Worm (Caenorhabditis elegans) whole organism, early embryonic: ENCODE measurements around the gene nap-1.

Experiments used
- B0310.2 ChIP-seq: sonication (generic microtip); optimal IDR thresholded peaks from 2 replicates; lab custom pipeline; 2016; ENCODE audit warnings: mild to moderate bottlenecking, missing genetic modification characterization, missing compliant biosample characterization
- F13C5.2 ChIP-seq: sonication (generic microtip); optimal IDR thresholded peaks from 2 replicates; lab custom pipeline; 2017; ENCODE audit warnings: mild to moderate bottlenecking, missing genetic modification characterization, inconsistent platforms, missing compliant biosample characterization
- aly-1 ChIP-seq: sonication (generic microtip); optimal IDR thresholded peaks from 2 replicates; lab custom pipeline; 2016; ENCODE audit warnings: missing genetic modification characterization, missing compliant biosample characterization
- ama-1 ChIP-seq: fragments of 150-350 bp; optimal IDR thresholded peaks from 2 replicates; lab custom pipeline; 2014
- ceh-13 ChIP-seq: fragments of 200-800 bp; sonication (Bioruptor generic); optimal IDR thresholded peaks from 2 replicates; lab custom pipeline; 2018; ENCODE audit warnings: mild to moderate bottlenecking, missing genetic modification characterization, missing compliant biosample characterization
- ceh-36 ChIP-seq: sonication (generic microtip); optimal IDR thresholded peaks from 2 replicates; lab custom pipeline; 2016; ENCODE audit warnings: missing genetic modification characterization, inconsistent platforms, missing compliant biosample characterization
- ets-7 ChIP-seq: sonication (generic microtip); optimal IDR thresholded peaks from 2 replicates; lab custom pipeline; 2016; ENCODE audit warnings: missing genotype, missing genetic modification characterization, missing compliant biosample characterization
- flt-1 ChIP-seq: fragments of 200-800 bp; sonication (Bioruptor generic); IDR thresholded peaks from 2 replicates; pipeline ENCODE4 v1.3.6; 2022; ENCODE audit warnings: missing genetic modification characterization, missing compliant biosample characterization
- hmbx-1 ChIP-seq: sonication (generic microtip); optimal IDR thresholded peaks from 2 replicates; lab custom pipeline; 2016; ENCODE audit warnings: mild to moderate bottlenecking, missing genetic modification characterization, missing compliant biosample characterization
- hmg-4 ChIP-seq: fragments of 200-800 bp; sonication (Bioruptor generic); optimal IDR thresholded peaks from 2 replicates; lab custom pipeline; 2018; ENCODE audit warnings: mild to moderate bottlenecking, missing genetic modification characterization, missing compliant biosample characterization
- hnd-1 ChIP-seq: sonication (generic microtip); optimal IDR thresholded peaks from 2 replicates; lab custom pipeline; 2016; ENCODE audit warnings: missing genetic modification characterization, missing compliant biosample characterization
- pes-1 ChIP-seq: fragments of 200-800 bp; sonication (Bioruptor generic); IDR thresholded peaks from 2 replicates; pipeline ENCODE4 v1.3.6; 2022; ENCODE audit warnings: missing genetic modification reagents, missing genetic modification characterization, missing compliant biosample characterization
- scrt-1 ChIP-seq: fragments of 200-800 bp; sonication (Bioruptor generic); IDR thresholded peaks from 2 replicates; pipeline ENCODE4 v1.3.6; 2022; ENCODE audit warnings: missing genetic modification characterization, missing compliant biosample characterization
- sea-1 ChIP-seq: fragments of 200-800 bp; sonication (Bioruptor generic); conservative IDR thresholded peaks from 2 replicates; pipeline ENCODE4 v1.3.6; 2022; ENCODE audit warnings: missing genetic modification characterization, missing compliant biosample characterization
- tbx-11 ChIP-seq: fragments of 200-800 bp; sonication (Bioruptor generic); IDR thresholded peaks from 2 replicates; pipeline ENCODE4 v1.3.6; 2022; ENCODE audit warnings: missing genetic modification characterization, missing compliant biosample characterization
- tbx-37 ChIP-seq: fragments of 200-800 bp; sonication (Bioruptor generic); conservative IDR thresholded peaks from 2 replicates; pipeline ENCODE4 v1.3.6; 2022; ENCODE audit warnings: missing genetic modification reagents, missing genetic modification characterization, missing compliant biosample characterization
- tra-4 ChIP-seq: sonication (generic microtip); optimal IDR thresholded peaks from 2 replicates; lab custom pipeline; 2017; ENCODE audit warnings: missing genetic modification characterization, missing compliant biosample characterization

nap-1 gene

ce11 chrIV:8363163-8363562 is 16.0 kb downstream of the nap-1 start, which contains the start of gene D2096.12:
D2096.12 (plus strand) TSS chrIV:8363463.
- TF ChIP-seq ceh-36 (tag; lab: Kevin White, UChicago) (no peak), hmg-4 (GFP tag; lab: Kevin White, UChicago) (no peak), pes-1 (GFP tag; lab: Robert Waterston, UW) (no peak), F13C5.2 (no peak), B0310.2 (tag; lab: Kevin White, UChicago) (no peak), sea-1 (GFP tag; lab: Robert Waterston, UW) (no peak), scrt-1 (GFP tag; lab: Robert Waterston, UW) (no peak), flt-1 (GFP tag; lab: Robert Waterston, UW) (no peak), hmbx-1 (tag; lab: Kevin White, UChicago) (no peak)

- TF ChIP-seq ets-7 (tag; lab: Kevin White, UChicago) (no peak), ceh-36 (tag; lab: Kevin White, UChicago) (no peak), sea-1 (GFP tag; lab: Robert Waterston, UW) (no peak), tra-4 (tag; lab: Kevin White, UChicago) (no peak), ceh-13 (GFP tag; lab: Kevin White, UChicago) (no peak), F13C5.2 (no peak), ama-1 (no peak)
These were observed 18.3 kb downstream of the nap-1 start, which contains the start of gene sqv-1 for ce11 chrIV:8360817-8361216. sqv-1 (plus strand) TSS chrIV:8361117.

ce11 chrIV:8359716-8360407 is 19.3 kb downstream of the nap-1 start, which contains the start of gene D2096.5:
D2096.5 (minus strand) TSS chrIV:8359766.
- no peak for TF ChIP-seq hmbx-1 (tag; lab: Kevin White, UChicago)
- TF ChIP-seq ceh-13 (GFP tag; lab: Kevin White, UChicago): no peak
- TF ChIP-seq B0310.2 (tag; lab: Kevin White, UChicago): no peak
- TF ChIP-seq pes-1 (GFP tag; lab: Robert Waterston, UW): no peak
- TF ChIP-seq hmg-4 (GFP tag; lab: Kevin White, UChicago): no peak
- TF ChIP-seq aly-1 (tag; lab: Kevin White, UChicago): no peak
- TF ChIP-seq hnd-1 (tag; lab: Kevin White, UChicago): no peak
- no peak for TF ChIP-seq ets-7 (tag; lab: Kevin White, UChicago)
- no peak for TF ChIP-seq flt-1 (GFP tag; lab: Robert Waterston, UW)
- no peak for TF ChIP-seq ama-1
- TF ChIP-seq tbx-11 (GFP tag; lab: Robert Waterston, UW): no peak
- no peak for TF ChIP-seq tra-4 (tag; lab: Kevin White, UChicago)
- TF ChIP-seq F13C5.2: no peak

ce11 chrIV:8358492-8358891 is 20.6 kb downstream of the nap-1 start, which contains the start of gene D2096.13:
D2096.13 (minus strand) TSS chrIV:8358592.
- TF ChIP-seq ama-1 (no peak), B0310.2 (tag; lab: Kevin White, UChicago) (no peak), hmbx-1 (tag; lab: Kevin White, UChicago) (no peak), ets-7 (tag; lab: Kevin White, UChicago) (no peak), F13C5.2 (no peak), sea-1 (GFP tag; lab: Robert Waterston, UW) (no peak), scrt-1 (GFP tag; lab: Robert Waterston, UW) (no peak), aly-1 (tag; lab: Kevin White, UChicago) (no peak), tra-4 (tag; lab: Kevin White, UChicago) (no peak), tbx-37 (GFP tag; lab: Robert Waterston, UW) (no peak), tbx-11 (GFP tag; lab: Robert Waterston, UW) (no peak), ceh-13 (GFP tag; lab: Kevin White, UChicago) (no peak)

- TF ChIP-seq B0310.2 (tag; lab: Kevin White, UChicago) (no peak), F13C5.2 (no peak), scrt-1 (GFP tag; lab: Robert Waterston, UW) (no peak), aly-1 (tag; lab: Kevin White, UChicago) (no peak), hnd-1 (tag; lab: Kevin White, UChicago) (no peak), ceh-13 (GFP tag; lab: Kevin White, UChicago) (no peak), tbx-37 (GFP tag; lab: Robert Waterston, UW) (no peak), tbx-11 (GFP tag; lab: Robert Waterston, UW) (no peak), tra-4 (tag; lab: Kevin White, UChicago) (no peak), sea-1 (GFP tag; lab: Robert Waterston, UW) (no peak), hmg-4 (GFP tag; lab: Kevin White, UChicago) (no peak), ets-7 (tag; lab: Kevin White, UChicago) (no peak), ama-1 (no peak), hmbx-1 (tag; lab: Kevin White, UChicago) (no peak), pes-1 (GFP tag; lab: Robert Waterston, UW) (no peak), flt-1 (GFP tag; lab: Robert Waterston, UW) (no peak)
These were observed 21.8 kb downstream of the nap-1 start for ce11 chrIV:8357299-8357698.

ce11 chrIV:8355592-8355991 is 23.5 kb downstream of the nap-1 start, which contains the start of the genes F17E9.2 and col-116:
F17E9.2 (plus strand) TSS chrIV:8355892.
col-116 (plus strand) TSS chrIV:8355906.
- no peak for TF ChIP-seq flt-1 (GFP tag; lab: Robert Waterston, UW)

- TF ChIP-seq B0310.2 (tag; lab: Kevin White, UChicago) (no peak), hnd-1 (tag; lab: Kevin White, UChicago) (no peak), tra-4 (tag; lab: Kevin White, UChicago) (no peak), pes-1 (GFP tag; lab: Robert Waterston, UW) (no peak)
These were observed 24.5 kb downstream of the nap-1 start, which contains the start of gene F17E9.3 for ce11 chrIV:8354572-8354971. F17E9.3 (plus strand) TSS chrIV:8354872.
